Worm (Caenorhabditis elegans) whole organism, young adult: ENCODE results near the gene srr-6.

Source experiments
- B0336.3 ChIP-seq: fragments of 200-800 bp; sonication (Bioruptor generic); IDR thresholded peaks from 2 replicates; pipeline ENCODE4 v1.3.6; 2022; ENCODE audit warnings: missing genetic modification characterization, missing compliant biosample characterization
- F23B12.7 ChIP-seq: sonication (generic microtip); optimal IDR thresholded peaks from 2 replicates; lab custom pipeline; 2017; ENCODE audit warnings: missing genetic modification characterization, mild to moderate bottlenecking, missing compliant biosample characterization, antibody characterized with exemption, moderate library complexity; ENCODE audit not compliant: insufficient read depth
- F55B11.4 ChIP-seq: sonication (generic microtip); optimal IDR thresholded peaks from 2 replicates; lab custom pipeline; 2016; ENCODE audit warnings: missing compliant biosample characterization, missing genetic modification characterization, borderline replicate concordance; ENCODE audit not compliant: insufficient read depth
- F57A8.1 ChIP-seq: fragments of 200-800 bp; sonication (Bioruptor generic); optimal IDR thresholded peaks from 2 replicates; lab custom pipeline; 2018; ENCODE audit warnings: mild to moderate bottlenecking, missing genetic modification characterization, moderate library complexity, missing compliant biosample characterization
- F57C9.4 ChIP-seq: sonication (generic microtip); optimal IDR thresholded peaks from 2 replicates; lab custom pipeline; 2017; ENCODE audit warnings: mild to moderate bottlenecking, missing genetic modification characterization, missing compliant biosample characterization
- K11D2.4 ChIP-seq: fragments of 200-800 bp; sonication (Bioruptor generic); IDR thresholded peaks from 2 replicates; pipeline ENCODE4 v1.3.6; 2022; ENCODE audit warnings: missing genetic modification reagents, missing genetic modification characterization, missing compliant biosample characterization
- Y67H2A.10 ChIP-seq: fragments of 200-800 bp; sonication (Bioruptor generic); conservative IDR thresholded peaks from 2 replicates; pipeline ENCODE4 v1.3.6; 2022; ENCODE audit warnings: missing genetic modification reagents, missing genetic modification characterization, missing compliant biosample characterization
- Y95B8A.8 ChIP-seq: fragments of 200-800 bp; sonication (Bioruptor generic); IDR thresholded peaks from 2 replicates; pipeline ENCODE4 v1.3.6; 2022; ENCODE audit warnings: missing genetic modification reagents, missing genetic modification characterization, missing compliant biosample characterization
- akir-1 ChIP-seq: fragments of 200-800 bp; sonication (Bioruptor generic); optimal IDR thresholded peaks from 2 replicates; lab custom pipeline; 2018; ENCODE audit warnings: mild to moderate bottlenecking, missing genetic modification characterization, moderate library complexity, missing compliant biosample characterization
- attf-3 ChIP-seq: fragments of 200-800 bp; sonication (Bioruptor generic); conservative IDR thresholded peaks from 2 replicates; pipeline ENCODE4 v1.3.6; 2022; ENCODE audit warnings: missing genetic modification reagents, missing genetic modification characterization, missing compliant biosample characterization
- cebp-2 ChIP-seq: fragments of 200-800 bp; sonication (Bioruptor generic); IDR thresholded peaks from 2 replicates; pipeline ENCODE4 v1.3.6; 2022; ENCODE audit warnings: missing genetic modification characterization, missing compliant biosample characterization
- ceh-27 ChIP-seq: fragments of 200-800 bp; sonication (Bioruptor generic); optimal IDR thresholded peaks from 2 replicates; lab custom pipeline; 2018; ENCODE audit warnings: mild to moderate bottlenecking, missing genetic modification characterization, moderate library complexity, missing compliant biosample characterization
- ceh-58 ChIP-seq: fragments of 200-800 bp; sonication (Bioruptor generic); IDR thresholded peaks from 2 replicates; pipeline ENCODE4 v1.3.6; 2022; ENCODE audit warnings: missing genetic modification characterization, missing compliant biosample characterization
- ceh-79 ChIP-seq: sonication (generic microtip); optimal IDR thresholded peaks from 2 replicates; lab custom pipeline; 2017; ENCODE audit warnings: mild to moderate bottlenecking, missing genetic modification characterization, missing compliant biosample characterization
- ceh-91 ChIP-seq: fragments of 200-800 bp; sonication (Bioruptor generic); IDR thresholded peaks from 2 replicates; pipeline ENCODE4 v1.3.6; 2022; ENCODE audit warnings: missing genetic modification reagents, missing genetic modification characterization, missing compliant biosample characterization
- dpl-1 ChIP-seq: fragments of 150-350 bp; optimal IDR thresholded peaks from 2 replicates; lab custom pipeline; 2014; ENCODE audit warnings: missing biosample characterization, missing genetic modification reagents, missing genetic modification characterization
- efl-1 ChIP-seq: fragments of 150-350 bp; optimal IDR thresholded peaks from 2 replicates; lab custom pipeline; 2014; ENCODE audit warnings: missing biosample characterization, missing genetic modification reagents, missing genetic modification characterization
- egrh-3 ChIP-seq: fragments of 200-800 bp; sonication (Bioruptor generic); IDR thresholded peaks from 2 replicates; pipeline ENCODE4 v1.3.6; 2022; ENCODE audit warnings: missing genetic modification reagents, missing genetic modification characterization, missing compliant biosample characterization
- ekl-4 ChIP-seq: fragments of 200-800 bp; sonication (Bioruptor generic); IDR thresholded peaks from 2 replicates; pipeline ENCODE4 v1.3.6; 2022; ENCODE audit warnings: missing genetic modification reagents, missing genetic modification characterization, missing compliant biosample characterization
- hmg-1.2 ChIP-seq: fragments of 200-800 bp; sonication (Bioruptor generic); IDR thresholded peaks from 2 replicates; pipeline ENCODE4 v1.3.6; 2022; ENCODE audit warnings: missing genetic modification reagents, missing genetic modification characterization, missing compliant biosample characterization
- hmg-20 ChIP-seq: fragments of 200-800 bp; sonication (Bioruptor generic); IDR thresholded peaks from 2 replicates; pipeline ENCODE4 v1.3.6; 2022; ENCODE audit warnings: missing genetic modification reagents, missing genetic modification characterization, missing compliant biosample characterization
- let-526 ChIP-seq: fragments of 200-800 bp; sonication (Bioruptor generic); IDR thresholded peaks from 2 replicates; pipeline ENCODE4 v1.3.6; 2022; ENCODE audit warnings: missing genetic modification reagents, missing genetic modification characterization, missing compliant biosample characterization
- lin-26 ChIP-seq: fragments of 200-800 bp; sonication (Bioruptor generic); IDR thresholded peaks from 2 replicates; pipeline ENCODE4 v1.3.6; 2022; ENCODE audit warnings: missing genetic modification reagents, missing genetic modification characterization, missing compliant biosample characterization
- lin-54 ChIP-seq: fragments of 200-800 bp; sonication (Bioruptor generic); optimal IDR thresholded peaks from 2 replicates; lab custom pipeline; 2018; ENCODE audit warnings: mild to moderate bottlenecking, missing genetic modification characterization, missing compliant biosample characterization
- lir-1 ChIP-seq: fragments of 200-800 bp; sonication (Bioruptor generic); conservative IDR thresholded peaks from 2 replicates; pipeline ENCODE4 v1.3.6; 2022; ENCODE audit warnings: missing genetic modification reagents, missing genetic modification characterization, missing compliant biosample characterization
- madf-8 ChIP-seq: fragments of 200-800 bp; sonication (Bioruptor generic); conservative IDR thresholded peaks from 2 replicates; pipeline ENCODE4 v1.3.6; 2022; ENCODE audit warnings: missing genetic modification reagents, missing genetic modification characterization, missing compliant biosample characterization
- mel-28 ChIP-seq: sonication (generic microtip); optimal IDR thresholded peaks from 2 replicates; lab custom pipeline; 2016; ENCODE audit warnings: borderline replicate concordance, mild to moderate bottlenecking, missing genetic modification characterization, missing compliant biosample characterization
- nfya-2 ChIP-seq: fragments of 200-800 bp; sonication (Bioruptor generic); IDR thresholded peaks from 2 replicates; pipeline ENCODE4 v1.3.6; 2022; ENCODE audit warnings: missing genetic modification reagents, missing genetic modification characterization, missing compliant biosample characterization
- pbrm-1 ChIP-seq: fragments of 200-800 bp; sonication (Bioruptor generic); IDR thresholded peaks from 2 replicates; pipeline ENCODE4 v1.3.6; 2022; ENCODE audit warnings: missing genetic modification reagents, missing genetic modification characterization, missing compliant biosample characterization
- rcor-1 ChIP-seq: fragments of 200-800 bp; sonication (Bioruptor generic); IDR thresholded peaks from 2 replicates; pipeline ENCODE4 v1.3.6; 2022; ENCODE audit warnings: missing genetic modification reagents, missing genetic modification characterization, missing compliant biosample characterization
- repo-1 ChIP-seq: sonication (generic microtip); optimal IDR thresholded peaks from 2 replicates; lab custom pipeline; 2017; ENCODE audit warnings: mild to moderate bottlenecking, missing genetic modification characterization, missing compliant biosample characterization
- rpc-1 ChIP-seq, 2 experiments: fragments of 150-350 bp in 1 of 2; sonication (generic microtip) in 1 of 2; optimal IDR thresholded peaks; 2 replicates each; lab custom pipeline; 2014 to 2018; ENCODE audit warnings: missing biosample characterization in 1 of 2, missing genetic modification characterization in 1 of 2, missing genetic modification reagents in 1 of 2, missing genotype in 1 of 2
- snpc-3.4 ChIP-seq: sonication (generic microtip); optimal IDR thresholded peaks from 2 replicates; lab custom pipeline; 2017; ENCODE audit warnings: missing genetic modification characterization, mild to moderate bottlenecking, missing compliant biosample characterization, antibody characterized with exemption, moderate library complexity, missing genotype, missing genetic modification reagents
- tbx-9 ChIP-seq: sonication (generic microtip); optimal IDR thresholded peaks from 2 replicates; lab custom pipeline; 2016; ENCODE audit warnings: borderline replicate concordance, missing genetic modification characterization, inconsistent platforms, missing compliant biosample characterization
- unc-130 ChIP-seq: sonication (generic microtip); optimal IDR thresholded peaks from 2 replicates; lab custom pipeline; 2016; ENCODE audit warnings: missing genetic modification reagents, missing genetic modification characterization, missing compliant biosample characterization
- xnd-1 ChIP-seq: sonication (generic microtip); optimal IDR thresholded peaks from 2 replicates; lab custom pipeline; 2016; ENCODE audit warnings: missing genotype, missing genetic modification reagents, missing genetic modification characterization, missing compliant biosample characterization
- ztf-18 ChIP-seq: sonication (generic microtip); optimal IDR thresholded peaks from 2 replicates; lab custom pipeline; 2016; ENCODE audit warnings: missing genotype, mild to moderate bottlenecking, missing genetic modification characterization, missing compliant biosample characterization
- ztf-22 ChIP-seq: fragments of 200-800 bp; sonication (Bioruptor generic); optimal IDR thresholded peaks from 2 replicates; lab custom pipeline; 2018; ENCODE audit warnings: mild to moderate bottlenecking, missing genetic modification characterization, moderate library complexity, missing compliant biosample characterization
- ztf-26 ChIP-seq: sonication (generic microtip); optimal IDR thresholded peaks from 2 replicates; lab custom pipeline; 2017; ENCODE audit warnings: missing genetic modification characterization, missing compliant biosample characterization

Gene srr-6

ce11 chrV:4975140-4975539, 37.5 kb upstream of the srr-6 start, which contains the start of gene F26G5.1 (continued):
- TF ChIP-seq rpc-1 (optimal IDR thresholded peaks at IDR 0.05; lab: Kevin White, UChicago) = no peak
- TF ChIP-seq rpc-1 (tag; optimal IDR thresholded peaks at IDR 0.05; lab: Kevin White, UChicago) = no peak
- no peak for TF ChIP-seq B0336.3
- peak; percentile 33 for TF ChIP-seq dpl-1 (GFP tag; lab: Kevin White, UChicago)
- no peak for TF ChIP-seq ceh-27 (GFP tag; lab: Kevin White, UChicago)

- TF ChIP-seq nfya-2 (GFP tag; lab: Robert Waterston, UW) = no peak
- TF ChIP-seq attf-3 = no peak
- TF ChIP-seq pbrm-1 (GFP tag; lab: Robert Waterston, UW) = no peak
- no peak for TF ChIP-seq hmg-20 (GFP tag; lab: Robert Waterston, UW)
- TF ChIP-seq unc-130 (GFP tag; lab: Kevin White, UChicago) = no peak
- TF ChIP-seq Y95B8A.8 (GFP tag; lab: Robert Waterston, UW) = no peak
- TF ChIP-seq repo-1 (tag; lab: Kevin White, UChicago) = no peak
- TF ChIP-seq rpc-1 (optimal IDR thresholded peaks at IDR 0.05; lab: Kevin White, UChicago) = no peak
- TF ChIP-seq rpc-1 (tag; optimal IDR thresholded peaks at IDR 0.05; lab: Kevin White, UChicago) = no peak
- no peak for TF ChIP-seq F57A8.1 (GFP tag; lab: Kevin White, UChicago)
- TF ChIP-seq efl-1 = no peak
- TF ChIP-seq ceh-91 (GFP tag; lab: Robert Waterston, UW) = no peak
- TF ChIP-seq, all 124 proteins: peak for 0
Measured at ce11 chrV:4977539-4977938, 35.1 kb upstream of the srr-6 start.

- TF ChIP-seq lir-1 (GFP tag; lab: Robert Waterston, UW) (no peak), F23B12.7 (tag; lab: Kevin White, UChicago) (no peak), Y67H2A.10 (no peak), mel-28 (no peak), rcor-1 (GFP tag; lab: Robert Waterston, UW) (no peak), egrh-3 (no peak), ekl-4 (GFP tag; lab: Robert Waterston, UW) (no peak), lin-54 (GFP tag; lab: Kevin White, UChicago) (no peak), ztf-18 (tag; lab: Kevin White, UChicago) (no peak), xnd-1 (tag; lab: Kevin White, UChicago) (no peak), akir-1 (GFP tag; lab: Kevin White, UChicago) (no peak)
Measured at ce11 chrV:4979060-4979459, 33.5 kb upstream of the srr-6 start, which contains the start of gene srsx-11. TSS of gene srsx-11 (minus strand) at chrV:4979160.

ce11 chrV:4980094-4980493, 32.5 kb upstream of the srr-6 start:
- TF ChIP-seq tbx-9 (tag; lab: Kevin White, UChicago) (no peak), Y95B8A.8 (GFP tag; lab: Robert Waterston, UW) (no peak), madf-8 (GFP tag; lab: Robert Waterston, UW) (no peak), ztf-18 (tag; lab: Kevin White, UChicago) (no peak), F57C9.4 (no peak), snpc-3.4 (tag; lab: Kevin White, UChicago) (no peak), rpc-1 (optimal IDR thresholded peaks at IDR 0.05; lab: Kevin White, UChicago) (no peak), rpc-1 (tag; optimal IDR thresholded peaks at IDR 0.05; lab: Kevin White, UChicago) (no peak), ztf-22 (GFP tag; lab: Kevin White, UChicago) (no peak), F55B11.4 (no peak), hmg-1.2 (no peak), ztf-26 (tag; lab: Kevin White, UChicago) (no peak), cebp-2 (GFP tag; lab: Robert Waterston, UW) (no peak), let-526 (GFP tag; lab: Robert Waterston, UW) (no peak), ceh-58 (GFP tag; lab: Robert Waterston, UW) (no peak), ceh-79 (tag; lab: Kevin White, UChicago) (no peak), lin-26 (GFP tag; lab: Robert Waterston, UW) (no peak), K11D2.4 (GFP tag; lab: Robert Waterston, UW) (no peak), Y67H2A.10 (no peak)
